Worm (Caenorhabditis elegans) whole organism, young adult: ENCODE results near the gene C12D8.20.

ENCODE experiments used
- B0035.1 ChIP-seq: sonication (generic microtip); optimal IDR thresholded peaks from 2 replicates; lab custom pipeline; 2016; ENCODE audit warnings: missing genetic modification characterization, mild to moderate bottlenecking, missing compliant biosample characterization, missing genotype, missing genetic modification reagents
- B0261.1 ChIP-seq: sonication (generic microtip); optimal IDR thresholded peaks from 2 replicates; lab custom pipeline; 2016; ENCODE audit warnings: mild to moderate bottlenecking, missing genetic modification characterization, moderate library complexity, missing compliant biosample characterization
- B0336.3 ChIP-seq: fragments of 200-800 bp; sonication (Bioruptor generic); IDR thresholded peaks from 2 replicates; pipeline ENCODE4 v1.3.6; 2022; ENCODE audit warnings: missing genetic modification characterization, missing compliant biosample characterization
- C06A6.2 ChIP-seq: fragments of 200-800 bp; sonication (Bioruptor generic); conservative IDR thresholded peaks from 2 replicates; pipeline ENCODE4 v1.3.6; 2022; ENCODE audit warnings: missing genetic modification characterization, missing compliant biosample characterization
- D2030.7 ChIP-seq: fragments of 200-800 bp; sonication (Bioruptor generic); IDR thresholded peaks from 2 replicates; pipeline ENCODE4 v1.3.6; 2022; ENCODE audit warnings: missing genetic modification reagents, missing genetic modification characterization, missing compliant biosample characterization
- F37B4.10 ChIP-seq: fragments of 200-800 bp; sonication (Bioruptor generic); IDR thresholded peaks from 2 replicates; pipeline ENCODE4 v1.3.6; 2022; ENCODE audit warnings: missing genetic modification characterization, missing compliant biosample characterization
- F49E8.2 ChIP-seq: sonication (generic microtip); optimal IDR thresholded peaks from 3 replicates; lab custom pipeline; 2017; ENCODE audit warnings: missing genetic modification characterization, mild to moderate bottlenecking, missing compliant biosample characterization, antibody characterized with exemption, moderate library complexity; ENCODE audit not compliant: insufficient read depth
- F55B11.4 ChIP-seq: sonication (generic microtip); optimal IDR thresholded peaks from 2 replicates; lab custom pipeline; 2016; ENCODE audit warnings: missing compliant biosample characterization, missing genetic modification characterization, borderline replicate concordance; ENCODE audit not compliant: insufficient read depth
- F57A8.1 ChIP-seq: fragments of 200-800 bp; sonication (Bioruptor generic); optimal IDR thresholded peaks from 2 replicates; lab custom pipeline; 2018; ENCODE audit warnings: mild to moderate bottlenecking, missing genetic modification characterization, moderate library complexity, missing compliant biosample characterization
- K12H6.12 ChIP-seq: fragments of 200-800 bp; sonication (Bioruptor generic); optimal IDR thresholded peaks from 2 replicates; lab custom pipeline; 2018; ENCODE audit warnings: mild to moderate bottlenecking, missing genetic modification characterization, missing compliant biosample characterization
- T07F8.4 ChIP-seq: sonication (generic microtip); optimal IDR thresholded peaks from 2 replicates; lab custom pipeline; 2016; ENCODE audit warnings: mild to moderate bottlenecking, missing genetic modification characterization, moderate library complexity, missing compliant biosample characterization
- ZK185.1 ChIP-seq: sonication (generic microtip); optimal IDR thresholded peaks from 2 replicates; lab custom pipeline; 2016; ENCODE audit warnings: mild to moderate bottlenecking, missing genetic modification characterization, missing compliant biosample characterization; ENCODE audit not compliant: poor library complexity, severe bottlenecking
- akir-1 ChIP-seq: fragments of 200-800 bp; sonication (Bioruptor generic); optimal IDR thresholded peaks from 2 replicates; lab custom pipeline; 2018; ENCODE audit warnings: mild to moderate bottlenecking, missing genetic modification characterization, moderate library complexity, missing compliant biosample characterization
- aptf-2 ChIP-seq: fragments of 200-800 bp; sonication (Bioruptor generic); conservative IDR thresholded peaks from 2 replicates; pipeline ENCODE4 v1.3.6; 2022; ENCODE audit warnings: missing genetic modification reagents, missing genetic modification characterization, missing compliant biosample characterization
- atf-7 ChIP-seq: sonication (generic microtip); optimal IDR thresholded peaks from 2 replicates; lab custom pipeline; 2017; ENCODE audit warnings: mild to moderate bottlenecking, missing genetic modification characterization, missing compliant biosample characterization
- attf-3 ChIP-seq: fragments of 200-800 bp; sonication (Bioruptor generic); conservative IDR thresholded peaks from 2 replicates; pipeline ENCODE4 v1.3.6; 2022; ENCODE audit warnings: missing genetic modification reagents, missing genetic modification characterization, missing compliant biosample characterization
- ccch-3 ChIP-seq: fragments of 200-800 bp; sonication (Bioruptor generic); optimal IDR thresholded peaks from 2 replicates; lab custom pipeline; 2018; ENCODE audit warnings: mild to moderate bottlenecking, missing genetic modification characterization, missing compliant biosample characterization
- cebp-1 ChIP-seq, 2 experiments: fragments of 200-800 bp in 1 of 2; sonication (Bioruptor generic) in 1 of 2; sonication (generic microtip) in 1 of 2; IDR thresholded peaks in 1 of 2; optimal IDR thresholded peaks in 1 of 2; 2 replicates each; pipeline versions ENCODE4 v1.3.6 to Lab custom; 2017 to 2022; ENCODE audit warnings: missing compliant biosample characterization in 2 of 2, missing genetic modification characterization in 2 of 2, mild to moderate bottlenecking in 1 of 2, missing genetic modification reagents in 1 of 2, moderate library complexity in 1 of 2
- ceh-91 ChIP-seq: fragments of 200-800 bp; sonication (Bioruptor generic); IDR thresholded peaks from 2 replicates; pipeline ENCODE4 v1.3.6; 2022; ENCODE audit warnings: missing genetic modification reagents, missing genetic modification characterization, missing compliant biosample characterization
- egl-18 ChIP-seq: fragments of 200-800 bp; sonication (Bioruptor generic); IDR thresholded peaks from 2 replicates; pipeline ENCODE4 v1.3.6; 2022; ENCODE audit warnings: missing genetic modification reagents, missing genetic modification characterization, missing compliant biosample characterization
- egrh-3 ChIP-seq: fragments of 200-800 bp; sonication (Bioruptor generic); IDR thresholded peaks from 2 replicates; pipeline ENCODE4 v1.3.6; 2022; ENCODE audit warnings: missing genetic modification reagents, missing genetic modification characterization, missing compliant biosample characterization
- ekl-4 ChIP-seq: fragments of 200-800 bp; sonication (Bioruptor generic); IDR thresholded peaks from 2 replicates; pipeline ENCODE4 v1.3.6; 2022; ENCODE audit warnings: missing genetic modification reagents, missing genetic modification characterization, missing compliant biosample characterization
- hrde-1 ChIP-seq: sonication (generic microtip); optimal IDR thresholded peaks from 2 replicates; lab custom pipeline; 2016; ENCODE audit warnings: missing genetic modification characterization, mild to moderate bottlenecking, missing compliant biosample characterization, moderate library complexity, missing genotype, missing genetic modification reagents, borderline replicate concordance
- hsf-1 ChIP-seq: fragments of 200-800 bp; sonication (Bioruptor generic); IDR thresholded peaks from 2 replicates; pipeline ENCODE4 v1.3.6; 2022; ENCODE audit warnings: missing genetic modification reagents, missing genetic modification characterization, missing compliant biosample characterization
- let-607 ChIP-seq, 2 experiments: fragments of 200-800 bp in 1 of 2; sonication (Bioruptor generic) in 1 of 2; sonication (generic microtip) in 1 of 2; optimal IDR thresholded peaks; 2 replicates each; lab custom pipeline; 2016 to 2018; ENCODE audit warnings: mild to moderate bottlenecking in 2 of 2, missing compliant biosample characterization in 2 of 2, missing genetic modification characterization in 2 of 2, moderate library complexity in 2 of 2, missing genotype in 1 of 2
- lir-1 ChIP-seq: fragments of 200-800 bp; sonication (Bioruptor generic); conservative IDR thresholded peaks from 2 replicates; pipeline ENCODE4 v1.3.6; 2022; ENCODE audit warnings: missing genetic modification reagents, missing genetic modification characterization, missing compliant biosample characterization
- madf-10 ChIP-seq: sonication (generic microtip); optimal IDR thresholded peaks from 2 replicates; lab custom pipeline; 2016; ENCODE audit warnings: mild to moderate bottlenecking, missing genetic modification characterization, missing compliant biosample characterization
- mxl-1 ChIP-seq: sonication (generic microtip); optimal IDR thresholded peaks from 2 replicates; lab custom pipeline; 2016; ENCODE audit warnings: missing genetic modification characterization, missing compliant biosample characterization
- nfya-2 ChIP-seq: fragments of 200-800 bp; sonication (Bioruptor generic); IDR thresholded peaks from 2 replicates; pipeline ENCODE4 v1.3.6; 2022; ENCODE audit warnings: missing genetic modification reagents, missing genetic modification characterization, missing compliant biosample characterization
- nhr-120 ChIP-seq: fragments of 200-800 bp; sonication (Bioruptor generic); IDR thresholded peaks from 2 replicates; pipeline ENCODE4 v1.3.6; 2022; ENCODE audit warnings: missing genetic modification characterization, missing compliant biosample characterization
- nhr-80 ChIP-seq: sonication (generic microtip); optimal IDR thresholded peaks from 2 replicates; lab custom pipeline; 2016; ENCODE audit warnings: missing genetic modification characterization, missing compliant biosample characterization
- rpc-1 ChIP-seq, 2 experiments: fragments of 150-350 bp in 1 of 2; sonication (generic microtip) in 1 of 2; optimal IDR thresholded peaks; 2 replicates each; lab custom pipeline; 2014 to 2018; ENCODE audit warnings: missing biosample characterization in 1 of 2, missing genetic modification characterization in 1 of 2, missing genetic modification reagents in 1 of 2, missing genotype in 1 of 2
- tbx-9 ChIP-seq: sonication (generic microtip); optimal IDR thresholded peaks from 2 replicates; lab custom pipeline; 2016; ENCODE audit warnings: borderline replicate concordance, missing genetic modification characterization, inconsistent platforms, missing compliant biosample characterization
- tlf-1 ChIP-seq: fragments of 200-800 bp; sonication (Bioruptor generic); optimal IDR thresholded peaks from 2 replicates; lab custom pipeline; 2018; ENCODE audit warnings: mild to moderate bottlenecking, missing genetic modification characterization, missing compliant biosample characterization
- unc-62 ChIP-seq: fragments of 150-350 bp; optimal IDR thresholded peaks from 2 replicates; lab custom pipeline; 2014; ENCODE audit warnings: missing biosample characterization, missing genetic modification reagents, missing genetic modification characterization
- zim-3 ChIP-seq: sonication (generic microtip); optimal IDR thresholded peaks from 2 replicates; lab custom pipeline; 2017; ENCODE audit warnings: mild to moderate bottlenecking, missing genetic modification characterization, moderate library complexity, missing compliant biosample characterization
- ztf-25 ChIP-seq: fragments of 200-800 bp; sonication (Bioruptor generic); IDR thresholded peaks from 2 replicates; pipeline ENCODE4 v1.3.6; 2022; ENCODE audit warnings: missing genetic modification reagents, missing genetic modification characterization, missing compliant biosample characterization

C12D8.20 gene

DNA sequence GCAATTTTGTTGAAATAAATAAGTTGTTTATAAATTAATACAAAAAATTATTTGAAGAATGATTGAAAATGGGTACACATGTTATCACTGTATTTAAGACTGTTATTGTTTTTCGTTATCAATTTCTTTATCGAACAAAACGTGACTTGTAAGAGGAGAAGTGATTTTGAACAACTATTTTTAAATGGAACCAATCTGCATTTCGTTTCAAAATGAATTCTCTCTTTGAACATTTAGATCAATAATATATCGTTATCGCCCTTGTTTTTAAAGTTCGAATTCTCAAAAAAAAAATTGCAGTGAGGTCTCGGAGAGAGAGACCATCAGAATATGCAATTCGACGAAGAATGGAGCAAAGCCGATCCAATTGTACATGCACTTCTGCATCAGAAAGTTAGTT is 42.9 kb upstream of the C12D8.20 start, which contains the start of gene cul-5:
TSS of gene cul-5 (plus strand) at position 301 of the 400 bp plus-strand sequence.
- TF ChIP-seq attf-3 (GFP tag; lab: Robert Waterston, UW) (no peak), ekl-4 (GFP tag; lab: Robert Waterston, UW) (no peak), akir-1 (GFP tag; lab: Kevin White, UChicago) (no peak), lir-1 (no peak), rpc-1 (optimal IDR thresholded peaks at IDR 0.05; lab: Kevin White, UChicago) (no peak), rpc-1 (tag; optimal IDR thresholded peaks at IDR 0.05; lab: Kevin White, UChicago) (no peak), ZK185.1 (tag; lab: Kevin White, UChicago) (no peak), tlf-1 (GFP tag; lab: Kevin White, UChicago) (no peak), hsf-1 (GFP tag; lab: Robert Waterston, UW) (no peak), T07F8.4 (no peak), tbx-9 (tag; lab: Kevin White, UChicago) (no peak), F55B11.4 (tag; lab: Kevin White, UChicago) (no peak), cebp-1 (GFP tag; IDR thresholded peaks at IDR 0.05; lab: Robert Waterston, UW) (no peak), cebp-1 (tag; optimal IDR thresholded peaks at IDR 0.05; lab: Kevin White, UChicago) (no peak), nfya-2 (GFP tag; lab: Robert Waterston, UW) (no peak), K12H6.12 (tag; lab: Kevin White, UChicago) (no peak), F57A8.1 (GFP tag; lab: Kevin White, UChicago) (no peak), B0035.1 (no peak), let-607 (tag; optimal IDR thresholded peaks at IDR 0.05; lab: Kevin White, UChicago) (no peak), C06A6.2 (no peak), madf-10 (tag; lab: Kevin White, UChicago) (no peak)

DNA sequence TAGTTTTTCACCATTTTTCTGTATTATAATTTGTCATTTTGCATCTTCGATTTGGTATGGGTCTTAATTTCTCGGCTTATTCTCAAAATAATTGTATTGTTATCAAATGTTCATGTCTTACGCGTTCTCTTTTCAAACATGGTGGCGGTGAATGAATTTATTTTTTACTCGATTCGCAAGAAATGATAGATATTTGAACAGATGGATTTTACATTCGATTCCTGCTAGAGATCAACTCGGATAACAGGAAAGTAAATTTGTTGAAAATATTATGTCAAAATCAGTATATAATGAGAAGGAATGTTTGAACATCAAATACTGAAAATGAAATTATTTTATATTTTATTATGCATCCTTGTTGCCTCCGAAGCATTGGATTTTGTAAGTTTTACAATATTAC is 39.1 kb upstream of the C12D8.20 start, which contains the start of gene ZK856.4:
TSS of gene ZK856.4 (plus strand) at position 301 of the 400 bp plus-strand sequence.
- no peak for TF ChIP-seq B0336.3 (GFP tag; lab: Robert Waterston, UW)
- TF ChIP-seq zim-3 (tag; lab: Kevin White, UChicago), result no peak
- no peak for TF ChIP-seq ceh-91 (GFP tag; lab: Robert Waterston, UW)
- TF ChIP-seq unc-62 (GFP tag; lab: Kevin White, UChicago), result no peak
- no peak for TF ChIP-seq tlf-1 (GFP tag; lab: Kevin White, UChicago)
- TF ChIP-seq atf-7 (tag; lab: Kevin White, UChicago), result no peak
- no peak for TF ChIP-seq F37B4.10 (GFP tag; lab: Robert Waterston, UW)
- TF ChIP-seq nhr-80, result no peak
- TF ChIP-seq nhr-120, result no peak
- no peak for TF ChIP-seq D2030.7 (GFP tag; lab: Robert Waterston, UW)
- TF ChIP-seq akir-1 (GFP tag; lab: Kevin White, UChicago), result no peak

DNA sequence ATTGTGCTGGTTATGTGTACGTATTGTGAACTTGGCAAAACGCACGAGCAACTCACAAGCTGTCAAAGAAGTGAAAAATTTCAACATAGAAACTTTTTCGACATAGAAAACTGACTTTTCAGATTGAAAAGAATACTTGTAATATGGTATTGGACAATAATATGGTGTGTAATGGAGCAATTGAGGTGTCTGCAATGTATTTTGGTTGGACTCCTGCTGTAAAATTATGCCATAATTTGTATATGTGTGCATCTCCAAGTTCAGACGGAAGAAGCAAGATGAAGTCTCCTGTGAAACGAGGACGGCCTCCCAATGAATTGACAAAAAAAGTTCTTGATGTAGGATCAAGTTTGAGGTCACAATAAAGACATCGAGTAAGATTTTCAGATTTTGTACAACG is 38.3 kb upstream of the C12D8.20 start:
- TF ChIP-seq egrh-3 (GFP tag; lab: Robert Waterston, UW), result no peak
- no peak for TF ChIP-seq ccch-3
- TF ChIP-seq F49E8.2 (tag; lab: Kevin White, UChicago), result no peak
- TF ChIP-seq hrde-1 (tag; lab: Kevin White, UChicago), result no peak
- TF ChIP-seq mxl-1 (tag; lab: Kevin White, UChicago), result no peak
- TF ChIP-seq egl-18 (GFP tag; lab: Robert Waterston, UW), result no peak
- TF ChIP-seq zim-3 (tag; lab: Kevin White, UChicago), result no peak
- no peak for TF ChIP-seq ztf-25 (GFP tag; lab: Robert Waterston, UW)
- TF ChIP-seq tbx-9 (tag; lab: Kevin White, UChicago), result no peak
- TF ChIP-seq rpc-1 (optimal IDR thresholded peaks at IDR 0.05; lab: Kevin White, UChicago), result no peak
- TF ChIP-seq rpc-1 (tag; optimal IDR thresholded peaks at IDR 0.05; lab: Kevin White, UChicago), result no peak
- TF ChIP-seq attf-3 (GFP tag; lab: Robert Waterston, UW), result no peak
- no peak for TF ChIP-seq B0261.1 (tag; lab: Kevin White, UChicago)
- no peak for TF ChIP-seq atf-7 (tag; lab: Kevin White, UChicago)
- no peak for TF ChIP-seq lir-1
- TF ChIP-seq aptf-2 (GFP tag; lab: Robert Waterston, UW), result no peak
